Worm (Caenorhabditis elegans) whole organism, mixed stage, embryonic: ENCODE results near the gene C09F12.2.

ENCODE experiments used
- elt-3 ChIP-seq: fragments of 150-350 bp; optimal IDR thresholded peaks from 2 replicates; lab custom pipeline; 2014; ENCODE audit warnings: missing biosample characterization, missing genetic modification characterization
- lin-13 ChIP-seq: fragments of 150-350 bp; optimal IDR thresholded peaks from 2 replicates; lab custom pipeline; 2014; ENCODE audit warnings: missing biosample characterization, missing genetic modification characterization
- nhr-237 ChIP-seq: fragments of 150-350 bp; optimal IDR thresholded peaks from 2 replicates; lab custom pipeline; 2014; ENCODE audit warnings: missing biosample characterization, missing genetic modification characterization

DNA sequence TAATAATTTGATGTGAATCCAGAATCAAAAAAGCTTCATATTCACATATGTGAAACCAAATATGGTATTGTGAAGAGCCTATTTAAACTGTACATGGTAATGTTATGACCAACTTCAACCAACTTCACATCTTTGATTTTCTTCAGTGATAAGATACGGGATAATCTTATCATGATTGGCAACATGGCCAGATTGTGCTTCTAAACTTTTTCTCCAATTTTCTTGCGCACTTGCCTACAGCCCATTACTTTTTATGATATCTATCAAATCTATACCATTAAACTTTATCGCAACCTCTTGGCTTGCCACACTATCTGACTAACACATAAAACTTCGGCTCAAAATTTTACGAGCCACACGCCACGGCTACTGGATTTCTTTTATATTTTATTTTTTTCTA is 21.3 kb upstream of the C09F12.2 start:
- TF ChIP-seq nhr-237 (tag; lab: Kevin White, UChicago) (no peak), elt-3 (tag; lab: Kevin White, UChicago) (no peak), lin-13 (tag; lab: Kevin White, UChicago) (no peak)
